Fruit fly (Drosophila melanogaster) whole organism, embryonic: ENCODE measurements around the gene Arf4.
A peak's percentile ranks its signal among the peaks of the same experiment; 100 is the strongest.

ENCODE experiments used
- CG1024 ChIP-seq: fragments of 200-800 bp; sonication (Bioruptor generic); IDR thresholded peaks from 2 replicates; pipeline ENCODE4 v1.3.6; 2022; ENCODE audit warnings: missing biosample characterization, missing genetic modification characterization
- CG10431 ChIP-seq: fragments of 200-800 bp; sonication (Bioruptor generic); optimal IDR thresholded peaks from 3 replicates; lab custom pipeline; 2018; ENCODE audit warnings: missing biosample characterization, mild to moderate bottlenecking, missing genetic modification characterization
- CG11456 ChIP-seq: fragments of 200-800 bp; sonication (Bioruptor generic); IDR thresholded peaks from 3 replicates; pipeline ENCODE4 v1.3.6; 2022; ENCODE audit warnings: missing biosample characterization, missing genetic modification characterization
- CG11696 ChIP-seq: fragments of 200-800 bp; sonication (Bioruptor generic); IDR thresholded peaks from 2 replicates; pipeline ENCODE4 v1.3.6; 2022; ENCODE audit warnings: missing biosample characterization, missing genetic modification characterization
- CG12942 ChIP-seq: fragments of 200-800 bp; sonication (Bioruptor generic); optimal IDR thresholded peaks from 3 replicates; lab custom pipeline; 2016; ENCODE audit warnings: missing biosample characterization, missing genetic modification characterization
- CG13296 ChIP-seq: fragments of 200-800 bp; sonication (Bioruptor generic); optimal IDR thresholded peaks from 3 replicates; lab custom pipeline; 2018; ENCODE audit warnings: missing biosample characterization, mild to moderate bottlenecking, missing genetic modification characterization
- CG14667 ChIP-seq: fragments of 200-800 bp; sonication (Bioruptor generic); IDR thresholded peaks from 2 replicates; pipeline ENCODE4 v1.3.6; 2022; ENCODE audit warnings: missing biosample characterization, missing genetic modification characterization
- CG15073 ChIP-seq: fragments of 200-800 bp; sonication (Bioruptor generic); optimal IDR thresholded peaks from 2 replicates; lab custom pipeline; 2016; ENCODE audit warnings: missing biosample characterization, missing genetic modification characterization
- CG1647 ChIP-seq: fragments of 200-800 bp; sonication (Bioruptor generic); optimal IDR thresholded peaks from 3 replicates; lab custom pipeline; 2016; ENCODE audit warnings: missing biosample characterization, missing genetic modification characterization
- CG17328 ChIP-seq: fragments of 200-800 bp; sonication (Bioruptor generic); IDR thresholded peaks from 2 replicates; pipeline ENCODE4 v1.3.6; 2022; ENCODE audit warnings: missing biosample characterization, missing genetic modification characterization
- CG17359 ChIP-seq: fragments of 200-800 bp; sonication (Bioruptor generic); optimal IDR thresholded peaks from 3 replicates; lab custom pipeline; 2018; ENCODE audit warnings: missing biosample characterization, mild to moderate bottlenecking, missing genetic modification characterization, moderate library complexity
- CG31365 ChIP-seq: fragments of 200-800 bp; sonication (Bioruptor generic); optimal IDR thresholded peaks from 2 replicates; lab custom pipeline; 2018; ENCODE audit warnings: missing biosample characterization, mild to moderate bottlenecking, missing genetic modification characterization
- CG3407 ChIP-seq: fragments of 200-800 bp; sonication (Bioruptor generic); optimal IDR thresholded peaks from 2 replicates; lab custom pipeline; 2018; ENCODE audit warnings: missing biosample characterization, mild to moderate bottlenecking, missing genetic modification characterization
- CG4404 ChIP-seq: fragments of 200-800 bp; sonication (Bioruptor generic); IDR thresholded peaks from 2 replicates; pipeline ENCODE4 v1.3.6; 2022; ENCODE audit warnings: missing biosample characterization, missing genetic modification characterization
- CG7357 ChIP-seq: fragments of 200-800 bp; sonication (Bioruptor generic); IDR thresholded peaks from 3 replicates; pipeline ENCODE4 v1.3.6; 2022; ENCODE audit warnings: missing biosample characterization, missing genetic modification characterization
- CG8281 ChIP-seq: fragments of 200-800 bp; sonication (Bioruptor generic); optimal IDR thresholded peaks from 2 replicates; lab custom pipeline; 2018; ENCODE audit warnings: missing biosample characterization, mild to moderate bottlenecking, missing genetic modification characterization, moderate library complexity
- CG8944 ChIP-seq: fragments of 200-800 bp; sonication (Bioruptor generic); optimal IDR thresholded peaks from 3 replicates; lab custom pipeline; 2016; ENCODE audit warnings: missing biosample characterization, missing genetic modification characterization
- CHES-1-like ChIP-seq: fragments of 200-800 bp; sonication (Bioruptor generic); optimal IDR thresholded peaks from 2 replicates; lab custom pipeline; 2016; ENCODE audit warnings: missing biosample characterization, missing genetic modification characterization
- CkIIα-i1 ChIP-seq: fragments of 200-800 bp; sonication (Bioruptor generic); IDR thresholded peaks from 2 replicates; pipeline ENCODE4 v1.3.6; 2022; ENCODE audit warnings: missing biosample characterization, missing genetic modification characterization
- Doc2 ChIP-seq: fragments of 200-800 bp; sonication (Bioruptor generic); IDR thresholded peaks from 2 replicates; pipeline ENCODE4 v1.3.6; 2022; ENCODE audit warnings: missing biosample characterization, missing genetic modification characterization
- Dref ChIP-seq: fragments of 200-800 bp; sonication (Bioruptor generic); IDR thresholded peaks from 2 replicates; pipeline ENCODE4 v1.3.6; 2022; ENCODE audit warnings: missing biosample characterization, missing genetic modification characterization
- Fer1 ChIP-seq: fragments of 200-800 bp; sonication (Bioruptor generic); optimal IDR thresholded peaks from 2 replicates; lab custom pipeline; 2017; ENCODE audit warnings: missing biosample characterization, mild to moderate bottlenecking, missing genetic modification characterization
- Hr3 ChIP-seq: fragments of 200-800 bp; sonication (Bioruptor generic); optimal IDR thresholded peaks from 3 replicates; lab custom pipeline; 2016; ENCODE audit warnings: missing biosample characterization, missing genetic modification characterization
- MESR4 ChIP-seq: fragments of 200-800 bp; sonication (Bioruptor generic); optimal IDR thresholded peaks from 2 replicates; lab custom pipeline; 2018; ENCODE audit warnings: missing biosample characterization, mild to moderate bottlenecking, missing genetic modification characterization, moderate library complexity
- Mrtf ChIP-seq: fragments of 200-800 bp; sonication (Bioruptor generic); IDR thresholded peaks from 3 replicates; pipeline ENCODE4 v1.3.6; 2022; ENCODE audit warnings: missing biosample characterization, missing genetic modification characterization
- Sry-β ChIP-seq: fragments of 200-800 bp; sonication (Bioruptor generic); optimal IDR thresholded peaks from 2 replicates; lab custom pipeline; 2018; ENCODE audit warnings: missing biosample characterization, mild to moderate bottlenecking, missing genetic modification characterization, moderate library complexity
- Sry-δ ChIP-seq: fragments of 200-800 bp; sonication (Bioruptor generic); optimal IDR thresholded peaks from 2 replicates; lab custom pipeline; 2016; ENCODE audit warnings: missing biosample characterization, missing genetic modification characterization
- cato ChIP-seq: fragments of 200-800 bp; sonication (Bioruptor generic); optimal IDR thresholded peaks from 2 replicates; lab custom pipeline; 2016; ENCODE audit warnings: missing biosample characterization, missing genetic modification characterization, borderline replicate concordance
- caup ChIP-seq: fragments of 200-800 bp; sonication (Bioruptor generic); optimal IDR thresholded peaks from 3 replicates; lab custom pipeline; 2017; ENCODE audit warnings: missing biosample characterization, mild to moderate bottlenecking, missing genetic modification characterization, moderate library complexity; ENCODE audit not compliant: severe bottlenecking
- cg ChIP-seq: fragments of 200-800 bp; sonication (Bioruptor generic); optimal IDR thresholded peaks from 3 replicates; lab custom pipeline; 2019; ENCODE audit warnings: missing biosample characterization, mild to moderate bottlenecking, missing genetic modification characterization, moderate library complexity
- ci ChIP-seq: fragments of 200-800 bp; sonication (Bioruptor generic); IDR thresholded peaks from 3 replicates; pipeline ENCODE4 v1.3.6; 2022; ENCODE audit warnings: missing biosample characterization, missing genetic modification characterization
- crp ChIP-seq, 2 experiments: fragments of 200-800 bp; sonication (Bioruptor generic); optimal IDR thresholded peaks; 2 replicates in 1 of 2; 3 replicates in 1 of 2; lab custom pipeline; 2017; ENCODE audit warnings: missing biosample characterization in 2 of 2, missing genetic modification characterization in 2 of 2, mild to moderate bottlenecking in 1 of 2, moderate library complexity in 1 of 2
- da ChIP-seq: fragments of 200-800 bp; sonication (Bioruptor generic); optimal IDR thresholded peaks from 2 replicates; lab custom pipeline; 2016; ENCODE audit warnings: missing biosample characterization, missing genetic modification characterization
- dm ChIP-seq: fragments of 200-800 bp; sonication (Bioruptor generic); optimal IDR thresholded peaks from 3 replicates; lab custom pipeline; 2016; ENCODE audit warnings: missing biosample characterization, missing genetic modification characterization
- esg ChIP-seq: fragments of 200-800 bp; sonication (Bioruptor generic); conservative IDR thresholded peaks from 2 replicates; pipeline ENCODE4 v1.3.6; 2022; ENCODE audit warnings: missing biosample characterization, missing genetic modification characterization
- grau ChIP-seq: fragments of 200-800 bp; optimal IDR thresholded peaks from 3 replicates; lab custom pipeline; 2019; ENCODE audit warnings: missing biosample characterization, mild to moderate bottlenecking, missing genetic modification characterization, moderate library complexity
- grn ChIP-seq: fragments of 200-800 bp; sonication (Bioruptor generic); optimal IDR thresholded peaks from 3 replicates; lab custom pipeline; 2017; ENCODE audit warnings: missing biosample characterization, missing genetic modification characterization
- inv ChIP-seq: fragments of 200-800 bp; sonication (Bioruptor generic); IDR thresholded peaks from 2 replicates; pipeline ENCODE4 v1.3.6; 2022; ENCODE audit warnings: missing biosample characterization, missing genetic modification characterization; ENCODE audit not compliant: partially characterized antibody
- lov ChIP-seq, 2 experiments: fragments of 200-800 bp in 1 of 2; fragments of >200 bp in 1 of 2; sonication (Bioruptor generic) in 1 of 2; IDR thresholded peaks in 1 of 2; optimal IDR thresholded peaks in 1 of 2; 2 replicates in 1 of 2; 3 replicates in 1 of 2; pipeline versions ENCODE4 v1.3.6 to Lab custom; 2017 to 2022; ENCODE audit warnings: missing biosample characterization in 1 of 2, missing genetic modification characterization in 1 of 2
- mld ChIP-seq: fragments of 200-800 bp; sonication (Bioruptor generic); IDR thresholded peaks from 3 replicates; pipeline ENCODE4 v1.3.6; 2022; ENCODE audit warnings: missing biosample characterization, missing genetic modification characterization; ENCODE audit not compliant: partially characterized antibody
- nmo ChIP-seq: fragments of 200-800 bp; sonication (Bioruptor generic); optimal IDR thresholded peaks from 2 replicates; lab custom pipeline; 2018; ENCODE audit warnings: missing biosample characterization, mild to moderate bottlenecking, missing genetic modification characterization, moderate library complexity
- scrt ChIP-seq: fragments of 200-800 bp; sonication (Bioruptor generic); optimal IDR thresholded peaks from 2 replicates; lab custom pipeline; 2018; ENCODE audit warnings: missing biosample characterization, mild to moderate bottlenecking, missing genetic modification characterization, moderate library complexity
- sob ChIP-seq: fragments of 200-800 bp; sonication (Bioruptor generic); IDR thresholded peaks from 2 replicates; pipeline ENCODE4 v1.3.6; 2022; ENCODE audit warnings: missing biosample characterization, missing genetic modification characterization
- sqz ChIP-seq: fragments of 200-800 bp; sonication (Bioruptor generic); optimal IDR thresholded peaks from 3 replicates; lab custom pipeline; 2018; ENCODE audit warnings: missing biosample characterization, mild to moderate bottlenecking, missing genetic modification characterization
- tna ChIP-seq: fragments of 200-800 bp; sonication (Bioruptor generic); IDR thresholded peaks from 2 replicates; pipeline ENCODE4 v1.3.6; 2022; ENCODE audit warnings: missing biosample characterization, missing genetic modification characterization; ENCODE audit not compliant: partially characterized antibody
- tup ChIP-seq: fragments of 200-800 bp; sonication (Bioruptor generic); optimal IDR thresholded peaks from 2 replicates; lab custom pipeline; 2016; ENCODE audit warnings: missing biosample characterization, mild to moderate bottlenecking, missing genetic modification characterization, moderate library complexity
- unpg ChIP-seq: fragments of 200-800 bp; sonication (Bioruptor generic); optimal IDR thresholded peaks from 3 replicates; lab custom pipeline; 2018; ENCODE audit warnings: missing biosample characterization, mild to moderate bottlenecking, missing genetic modification characterization, moderate library complexity

Arf4 gene

dm6 chr4:1112867-1113769 lies 10.8 kb upstream of the Arf4 start (continued):
- TF ChIP-seq Sry-β (GFP tag; lab: Kevin White, UChicago) (no peak), unpg (GFP tag; lab: Kevin White, UChicago) (peak; percentile 96), lov (optimal IDR thresholded peaks at IDR 0.05; lab: Kevin White, UChicago) (no peak), lov (GFP tag; IDR thresholded peaks at IDR 0.05; lab: Robert Waterston, UW) (no peak; the same call in 2 of the 3 replicates), CG4404 (GFP tag; lab: Robert Waterston, UW) (no peak), inv (no peak), Fer1 (GFP tag; lab: Kevin White, UChicago) (peak; percentile 91), Sry-δ (peak; percentile 53), CG1647 (peak; percentile 88), Hr3 (GFP tag; lab: Kevin White, UChicago) (peak; percentile 93), cg (GFP tag; lab: Kevin White, UChicago) (no peak), CG8944 (GFP tag; lab: Kevin White, UChicago) (peak; percentile 92), esg (GFP tag; lab: Robert Waterston, UW) (no peak; the same call in 1 of the 2 replicates), CG14667 (GFP tag; lab: Robert Waterston, UW) (no peak), grau (tag; lab: Kevin White, UChicago) (peak; percentile 91), Dref (GFP tag; lab: Robert Waterston, UW) (no peak), scrt (no peak), tup (peak; percentile 84), crp (GFP tag; optimal IDR thresholded peaks at IDR 0.05; lab: Kevin White, UChicago) (peak in 1 of 2 experiments; percentile 58), CG11456 (no peak), CG7357 (peak; percentile 75), MESR4 (GFP tag; lab: Kevin White, UChicago) (peak; percentile 40), grn (GFP tag; lab: Kevin White, UChicago) (peak; percentile 84), CG13296 (GFP tag; lab: Kevin White, UChicago) (peak; percentile 77), cato (GFP tag; lab: Kevin White, UChicago) (peak; percentile 88), da (GFP tag; lab: Kevin White, UChicago) (peak; percentile 50), CG8281 (no peak), ci (GFP tag; lab: Robert Waterston, UW) (no peak), tna (GFP tag; lab: Robert Waterston, UW) (no peak), sqz (GFP tag; lab: Kevin White, UChicago) (peak; percentile 66), CG17359 (tag; lab: Kevin White, UChicago) (peak; percentile 94), sob (GFP tag; lab: Robert Waterston, UW) (peak; percentile 93; the same call in 1 of the 2 replicates), CG10431 (peak; percentile 52), mld (GFP tag; lab: Robert Waterston, UW) (no peak), CG3407 (peak; percentile 89), caup (GFP tag; lab: Kevin White, UChicago) (peak; percentile 87), nmo (peak; percentile 94), Doc2 (GFP tag; lab: Robert Waterston, UW) (no peak), CG1024 (GFP tag; lab: Robert Waterston, UW) (peak; percentile 66; the same call in 1 of the 2 replicates), CHES-1-like (GFP tag; lab: Kevin White, UChicago) (peak; percentile 92), CkIIα-i1 (GFP tag; lab: Robert Waterston, UW) (no peak), CG15073 (GFP tag; lab: Kevin White, UChicago) (peak; percentile 65), CG17328 (peak; percentile 94; the same call in 1 of the 2 replicates), CG12942 (peak; percentile 89), Mrtf (GFP tag; lab: Robert Waterston, UW) (no peak), dm (GFP tag; lab: Kevin White, UChicago) (peak; percentile 87), CG11696 (GFP tag; lab: Robert Waterston, UW) (no peak; the same call in 1 of the 2 replicates), CG31365 (tag; lab: Kevin White, UChicago) (peak; percentile 88)
